Worm (Caenorhabditis elegans) whole organism, L4 larva: ENCODE data around the gene F19F10.11.

Source experiments
- F44E2.7 ChIP-seq: fragments of 200-800 bp; sonication (Bioruptor generic); IDR thresholded peaks from 2 replicates; pipeline ENCODE4 v2.1.2; 2022; ENCODE audit warnings: missing genetic modification characterization, missing compliant biosample characterization
- R02D3.7 ChIP-seq: fragments of 150-350 bp; sonication (generic microtip); optimal IDR thresholded peaks from 3 replicates; lab custom pipeline; 2014; ENCODE audit warnings: missing biosample characterization, missing genetic modification characterization
- T26A8.4 ChIP-seq: fragments of 200-800 bp; sonication (Bioruptor generic); IDR thresholded peaks from 2 replicates; pipeline ENCODE4 v1.3.6; 2022; ENCODE audit warnings: missing genetic modification characterization, missing compliant biosample characterization
- Y5F2A.4 ChIP-seq: fragments of 200-800 bp; sonication (Bioruptor generic); optimal IDR thresholded peaks from 2 replicates; lab custom pipeline; 2018; ENCODE audit warnings: mild to moderate bottlenecking, missing genetic modification characterization, missing compliant biosample characterization
- Y75B8A.6 ChIP-seq: fragments of 200-800 bp; sonication (Bioruptor generic); IDR thresholded peaks from 2 replicates; pipeline ENCODE4 v1.3.6; 2022; ENCODE audit warnings: missing genetic modification reagents, missing genetic modification characterization, missing compliant biosample characterization
- ZK546.5 ChIP-seq, 2 experiments: sonication (generic microtip); optimal IDR thresholded peaks; 2 replicates each; lab custom pipeline; 2017; ENCODE audit warnings: missing biosample characterization in 2 of 2, missing genetic modification characterization in 2 of 2
- aha-1 ChIP-seq: fragments of 150-350 bp; peaks from one replicate; lab custom pipeline; 2014; ENCODE audit warnings: missing biosample characterization, missing genetic modification characterization
- ama-1 ChIP-seq: fragments of 150-350 bp; optimal IDR thresholded peaks from 2 replicates; lab custom pipeline; 2014; ENCODE audit warnings: inconsistent platforms, mixed read lengths
- ceh-44 ChIP-seq: fragments of 200-800 bp; sonication (Bioruptor generic); IDR thresholded peaks from 2 replicates; pipeline ENCODE4 v1.3.6; 2022; ENCODE audit warnings: missing genetic modification reagents, missing genetic modification characterization, missing compliant biosample characterization
- ces-1 ChIP-seq: fragments of 150-350 bp; sonication (generic microtip); optimal IDR thresholded peaks from 4 replicates; lab custom pipeline; 2014; ENCODE audit warnings: missing biosample characterization, missing genetic modification reagents, missing genetic modification characterization
- daf-12 ChIP-seq: fragments of 150-350 bp; optimal IDR thresholded peaks from 2 replicates; lab custom pipeline; 2014; ENCODE audit warnings: missing biosample characterization, missing genetic modification reagents, missing genetic modification characterization
- daf-16 ChIP-seq, 3 experiments: sonication (generic microtip); optimal IDR thresholded peaks; 2 replicates each; lab custom pipeline; 2016 to 2017; ENCODE audit warnings: missing genetic modification characterization in 3 of 3, missing genetic modification reagents in 3 of 3, mild to moderate bottlenecking in 2 of 3, missing compliant biosample characterization in 2 of 3, missing biosample characterization in 1 of 3, moderate library complexity in 1 of 3
- dmd-6 ChIP-seq: fragments of 200-800 bp; sonication (Bioruptor generic); IDR thresholded peaks from 2 replicates; pipeline ENCODE4 v1.3.6; 2022; ENCODE audit warnings: missing genetic modification reagents, missing genetic modification characterization, missing compliant biosample characterization
- dmd-9 ChIP-seq: fragments of 200-800 bp; sonication (Bioruptor generic); IDR thresholded peaks from 2 replicates; pipeline ENCODE4 v1.3.6; 2022; ENCODE audit warnings: missing genetic modification reagents, missing genetic modification characterization, missing compliant biosample characterization
- fkh-10 ChIP-seq: fragments of 150-350 bp; optimal IDR thresholded peaks from 2 replicates; lab custom pipeline; 2014; ENCODE audit warnings: missing biosample characterization, missing genetic modification reagents, missing genetic modification characterization
- hif-1 ChIP-seq, 2 experiments: sonication (generic microtip); optimal IDR thresholded peaks; 2 replicates each; lab custom pipeline; 2016 to 2017; ENCODE audit warnings: missing compliant biosample characterization in 2 of 2, missing genetic modification characterization in 2 of 2, missing genetic modification reagents in 2 of 2, missing genotype in 2 of 2, mild to moderate bottlenecking in 1 of 2
- hlh-30 ChIP-seq: sonication (generic microtip); optimal IDR thresholded peaks from 2 replicates; lab custom pipeline; 2017; ENCODE audit warnings: antibody characterized with exemption, mild to moderate bottlenecking, missing genetic modification characterization, missing compliant biosample characterization; ENCODE audit not compliant: insufficient read depth
- lim-7 ChIP-seq: fragments of 200-800 bp; sonication (Bioruptor generic); IDR thresholded peaks from 2 replicates; pipeline ENCODE4 v1.3.6; 2022; ENCODE audit warnings: missing genetic modification characterization, missing compliant biosample characterization
- lin-1 ChIP-seq: fragments of 200-800 bp; sonication (Bioruptor generic); IDR thresholded peaks from 2 replicates; pipeline ENCODE4 v1.3.6; 2022; ENCODE audit warnings: missing genetic modification reagents, missing genetic modification characterization, missing compliant biosample characterization
- lin-13 ChIP-seq: fragments of 150-350 bp; optimal IDR thresholded peaks from 2 replicates; lab custom pipeline; 2014; ENCODE audit warnings: missing biosample characterization, missing genetic modification reagents, missing genetic modification characterization
- lin-15B ChIP-seq: fragments of 150-350 bp; sonication (generic microtip); optimal IDR thresholded peaks from 3 replicates; lab custom pipeline; 2014; ENCODE audit warnings: missing biosample characterization, missing genetic modification characterization
- madf-5 ChIP-seq, 2 experiments: fragments of 200-800 bp; sonication (Bioruptor generic); IDR thresholded peaks; 2 replicates each; pipeline ENCODE4 v1.3.6; 2022; ENCODE audit warnings: missing compliant biosample characterization in 2 of 2, missing genetic modification characterization in 2 of 2
- madf-9 ChIP-seq: fragments of 200-800 bp; sonication (Bioruptor generic); conservative IDR thresholded peaks from 2 replicates; pipeline ENCODE4 v1.3.6; 2022; ENCODE audit warnings: missing genetic modification reagents, missing genetic modification characterization, missing compliant biosample characterization
- mdl-1 ChIP-seq, 2 experiments: fragments of 150-350 bp in 1 of 2; sonication (generic microtip) in 1 of 2; optimal IDR thresholded peaks; 2 replicates each; lab custom pipeline; 2014 to 2017; ENCODE audit warnings: missing biosample characterization in 2 of 2, missing genetic modification characterization in 2 of 2
- nhr-102 ChIP-seq: sonication (generic microtip); optimal IDR thresholded peaks from 2 replicates; lab custom pipeline; 2016; ENCODE audit warnings: mild to moderate bottlenecking, missing genetic modification characterization, moderate library complexity, missing compliant biosample characterization
- nhr-111 ChIP-seq: fragments of 200-800 bp; sonication (Bioruptor generic); optimal IDR thresholded peaks from 2 replicates; lab custom pipeline; 2018; ENCODE audit warnings: mild to moderate bottlenecking, missing genetic modification characterization, missing compliant biosample characterization
- nhr-28 ChIP-seq: fragments of 150-350 bp; optimal IDR thresholded peaks from 2 replicates; lab custom pipeline; 2014; ENCODE audit warnings: missing biosample characterization, missing genetic modification characterization
- nhr-41 ChIP-seq: fragments of 200-800 bp; sonication (Bioruptor generic); IDR thresholded peaks from 2 replicates; pipeline ENCODE4 v1.3.6; 2022; ENCODE audit warnings: missing genetic modification reagents, missing genetic modification characterization, missing compliant biosample characterization
- nhr-48 ChIP-seq: sonication (generic microtip); optimal IDR thresholded peaks from 2 replicates; lab custom pipeline; 2016; ENCODE audit warnings: mild to moderate bottlenecking, missing genetic modification characterization, missing compliant biosample characterization
- nhr-6 ChIP-seq: fragments of 150-350 bp; optimal IDR thresholded peaks from 2 replicates; lab custom pipeline; 2014; ENCODE audit warnings: missing biosample characterization, missing genetic modification characterization
- nhr-76 ChIP-seq: fragments of 150-350 bp; optimal IDR thresholded peaks from 2 replicates; lab custom pipeline; 2014; ENCODE audit warnings: missing biosample characterization, missing genetic modification characterization
- pqm-1 ChIP-seq: sonication (generic microtip); optimal IDR thresholded peaks from 2 replicates; lab custom pipeline; 2017; ENCODE audit warnings: missing biosample characterization, missing genetic modification characterization
- sdz-12 ChIP-seq: fragments of 200-800 bp; sonication (Bioruptor generic); optimal IDR thresholded peaks from 2 replicates; lab custom pipeline; 2018; ENCODE audit warnings: mild to moderate bottlenecking, missing genetic modification characterization, missing compliant biosample characterization
- snpc-4 ChIP-seq: fragments of 150-350 bp; optimal IDR thresholded peaks from 2 replicates; lab custom pipeline; 2014; ENCODE audit warnings: missing biosample characterization, missing genetic modification characterization
- spr-1 ChIP-seq: sonication (generic microtip); optimal IDR thresholded peaks from 2 replicates; lab custom pipeline; 2016; ENCODE audit warnings: mild to moderate bottlenecking, missing genetic modification characterization, missing compliant biosample characterization
- tra-1 ChIP-seq: fragments of 200-800 bp; sonication (Bioruptor generic); IDR thresholded peaks from 2 replicates; pipeline ENCODE4 v1.3.6; 2022; ENCODE audit warnings: missing genetic modification reagents, missing genetic modification characterization, missing compliant biosample characterization
- unc-130 ChIP-seq: sonication (generic microtip); optimal IDR thresholded peaks from 2 replicates; lab custom pipeline; 2016; ENCODE audit warnings: missing genetic modification reagents, missing genetic modification characterization, missing compliant biosample characterization
- unc-62 ChIP-seq, 3 experiments: fragments of 150-350 bp in 1 of 3; sonication (generic microtip); optimal IDR thresholded peaks in 2 of 3; peaks in 1 of 3; 1 replicate in 1 of 3; 2 replicates in 2 of 3; lab custom pipeline; 2014 to 2017; ENCODE audit warnings: missing biosample characterization in 3 of 3, missing genetic modification characterization in 3 of 3, missing genetic modification reagents in 3 of 3, missing genotype in 1 of 3
- zag-1 ChIP-seq: fragments of 150-350 bp; optimal IDR thresholded peaks from 2 replicates; lab custom pipeline; 2014; ENCODE audit warnings: missing biosample characterization, missing genetic modification characterization
- zfp-2 ChIP-seq: sonication (generic microtip); optimal IDR thresholded peaks from 2 replicates; lab custom pipeline; 2016; ENCODE audit warnings: mild to moderate bottlenecking, missing genetic modification characterization, missing compliant biosample characterization

Gene F19F10.11

ce11 chrV:7548017-7548416, 39.5 kb downstream of the F19F10.11 start:
- TF ChIP-seq hif-1 (tag; optimal IDR thresholded peaks at IDR 0.05; lab: Kevin White, UChicago) (peak in 1 of 2 experiments; percentile 70), zag-1 (tag; lab: Kevin White, UChicago) (no peak), daf-16 (GFP tag; optimal IDR thresholded peaks at IDR 0.05; lab: Kevin White, UChicago) (no peak), daf-16 (tag; optimal IDR thresholded peaks at IDR 0.05; lab: Kevin White, UChicago) (peak; percentile 97), dmd-6 (GFP tag; lab: Robert Waterston, UW) (peak; percentile 66), hlh-30 (tag; lab: Kevin White, UChicago) (peak; percentile 40), dmd-9 (no peak), ceh-44 (GFP tag; lab: Robert Waterston, UW) (no peak), aha-1 (peak; percentile 99), pqm-1 (peak; percentile 48), fkh-10 (GFP tag; lab: Kevin White, UChicago) (no peak)

- no peak for TF ChIP-seq nhr-102
- TF ChIP-seq daf-16 (GFP tag; optimal IDR thresholded peaks at IDR 0.05; lab: Kevin White, UChicago): no peak
- peak; percentile 74 for TF ChIP-seq daf-16 (tag; optimal IDR thresholded peaks at IDR 0.05; lab: Kevin White, UChicago)
- TF ChIP-seq ama-1 (lab: Kevin White, UChicago): peak; percentile 37
- peak in 1 of 2 experiments; percentile 48 for TF ChIP-seq unc-62 (GFP tag; optimal IDR thresholded peaks at IDR 0.05 in 1 of 2; lab: Kevin White, UChicago)
- TF ChIP-seq unc-62 (tag; optimal IDR thresholded peaks at IDR 0.05; lab: Kevin White, UChicago): no peak
These were observed 40.0 kb downstream of the F19F10.11 start, which contains the start of gene ftn-1 for ce11 chrV:7547479-7547878. Gene ftn-1 (minus strand): TSS chrV:7547579.

- TF ChIP-seq lin-13 (GFP tag; lab: Kevin White, UChicago): no peak
These were observed 42.3 kb downstream of the F19F10.11 start, which contains the start of the genes C54F6.19 and nhx-3 for ce11 chrV:7545187-7545586. Gene C54F6.19 (plus strand): TSS chrV:7545487. Gene nhx-3 (minus strand): TSS chrV:7545523.

- TF ChIP-seq mdl-1 (tag; optimal IDR thresholded peaks at IDR 0.05; lab: Kevin White, UChicago) (peak in 1 of 2 experiments; percentile 8), unc-62 (GFP tag; optimal IDR thresholded peaks at IDR 0.05 in 1 of 2; lab: Kevin White, UChicago) (peak in 1 of 2 experiments; percentile 87), unc-62 (tag; optimal IDR thresholded peaks at IDR 0.05; lab: Kevin White, UChicago) (no peak), unc-130 (GFP tag; lab: Kevin White, UChicago) (no peak), ceh-44 (GFP tag; lab: Robert Waterston, UW) (no peak), daf-12 (no peak), T26A8.4 (GFP tag; lab: Robert Waterston, UW) (no peak), F44E2.7 (GFP tag; lab: Robert Waterston, UW) (no peak), nhr-76 (tag; lab: Kevin White, UChicago) (no peak), nhr-28 (tag; lab: Kevin White, UChicago) (peak; percentile 10), Y75B8A.6 (GFP tag; lab: Robert Waterston, UW) (no peak), nhr-48 (tag; lab: Kevin White, UChicago) (peak; percentile 79)
These were observed 43.8 kb downstream of the F19F10.11 start for ce11 chrV:7543728-7544127.

ce11 chrV:7539015-7539414, 48.5 kb downstream of the F19F10.11 start, which contains the start of gene srh-268:
Gene srh-268 (plus strand): TSS chrV:7539315.
- no peak for TF ChIP-seq madf-5 (GFP tag; IDR thresholded peaks at IDR 0.05; lab: Robert Waterston, UW)
- TF ChIP-seq tra-1 (GFP tag; lab: Robert Waterston, UW): no peak
- TF ChIP-seq R02D3.7 (tag; lab: Kevin White, UChicago): no peak
- TF ChIP-seq nhr-6 (tag; lab: Kevin White, UChicago): no peak
- TF ChIP-seq lin-15B (tag; lab: Kevin White, UChicago): no peak
- no peak for TF ChIP-seq lim-7 (GFP tag; lab: Robert Waterston, UW)
- TF ChIP-seq sdz-12: no peak
- TF ChIP-seq Y5F2A.4 (GFP tag; lab: Kevin White, UChicago): no peak
- TF ChIP-seq madf-9 (GFP tag; lab: Robert Waterston, UW): no peak
- no peak for TF ChIP-seq ces-1 (GFP tag; lab: Kevin White, UChicago)
- TF ChIP-seq nhr-102: no peak
- TF ChIP-seq nhr-111 (GFP tag; lab: Kevin White, UChicago): no peak
- TF ChIP-seq lin-1 (GFP tag; lab: Robert Waterston, UW): no peak
- no peak for TF ChIP-seq ZK546.5 (tag; optimal IDR thresholded peaks at IDR 0.05; lab: Kevin White, UChicago)
- no peak for TF ChIP-seq spr-1 (tag; lab: Kevin White, UChicago)
- TF ChIP-seq ama-1 (lab: Kevin White, UChicago): no peak
- TF ChIP-seq nhr-41 (GFP tag; lab: Robert Waterston, UW): no peak
- no peak for TF ChIP-seq zfp-2 (tag; lab: Kevin White, UChicago)
- TF ChIP-seq snpc-4 (tag; lab: Kevin White, UChicago): no peak
